Worm (Caenorhabditis elegans) whole organism, mixed stage, embryonic: ENCODE data around the gene W03A5.6.

Source experiments
- nhr-237 ChIP-seq: fragments of 150-350 bp; optimal IDR thresholded peaks from 2 replicates; lab custom pipeline; 2014; ENCODE audit warnings: missing biosample characterization, missing genetic modification characterization
- pha-4 ChIP-seq: fragments of 150-350 bp; optimal IDR thresholded peaks from 2 replicates; lab custom pipeline; 2018; ENCODE audit warnings: missing biosample characterization, missing genetic modification reagents, missing genetic modification characterization
- snpc-4 ChIP-seq: fragments of 150-350 bp; optimal IDR thresholded peaks from 2 replicates; lab custom pipeline; 2014; ENCODE audit warnings: missing biosample characterization, missing genetic modification characterization

ce11 chrIII:5427096-5427495 lies 13.3 kb downstream of the W03A5.6 start:
- no peak for TF ChIP-seq snpc-4 (tag; lab: Kevin White, UChicago)
- TF ChIP-seq nhr-237 (tag; lab: Kevin White, UChicago), result no peak
- no peak for TF ChIP-seq pha-4
